Worm (Caenorhabditis elegans) whole organism, late embryonic: ENCODE results near the gene C08F1.12.

Source experiments
- K09A11.1 ChIP-seq: sonication (generic microtip); optimal IDR thresholded peaks from 2 replicates; lab custom pipeline; 2017; ENCODE audit warnings: antibody characterized with exemption, mild to moderate bottlenecking, missing genetic modification characterization, missing compliant biosample characterization; ENCODE audit not compliant: insufficient read depth
- ahr-1 ChIP-seq: sonication (generic microtip); optimal IDR thresholded peaks from 2 replicates; lab custom pipeline; 2016; ENCODE audit warnings: missing genetic modification characterization, missing compliant biosample characterization
- ceh-24 ChIP-seq: sonication (generic microtip); optimal IDR thresholded peaks from 2 replicates; lab custom pipeline; 2016; ENCODE audit warnings: mild to moderate bottlenecking, missing genetic modification characterization, missing compliant biosample characterization
- ceh-30 ChIP-seq: fragments of 150-350 bp; optimal IDR thresholded peaks from 2 replicates; lab custom pipeline; 2014; ENCODE audit warnings: missing biosample characterization, missing genetic modification characterization
- ceh-6 ChIP-seq: fragments of 200-800 bp; sonication (Bioruptor generic); optimal IDR thresholded peaks from 2 replicates; lab custom pipeline; 2018; ENCODE audit warnings: mild to moderate bottlenecking, missing genetic modification characterization, missing compliant biosample characterization
- hlh-30 ChIP-seq: sonication (generic microtip); optimal IDR thresholded peaks from 2 replicates; lab custom pipeline; 2017; ENCODE audit warnings: antibody characterized with exemption, missing genetic modification characterization, missing compliant biosample characterization; ENCODE audit not compliant: insufficient read depth
- npax-4 ChIP-seq: sonication (generic microtip); optimal IDR thresholded peaks from 2 replicates; lab custom pipeline; 2016; ENCODE audit warnings: missing genetic modification characterization, missing compliant biosample characterization
- pha-4 ChIP-seq: fragments of 150-350 bp; optimal IDR thresholded peaks from 2 replicates; lab custom pipeline; 2018; ENCODE audit warnings: missing biosample characterization, missing genetic modification reagents, missing genetic modification characterization
- pqm-1 ChIP-seq: sonication (generic microtip); optimal IDR thresholded peaks from 2 replicates; lab custom pipeline; 2016; ENCODE audit warnings: missing genetic modification characterization, missing compliant biosample characterization
- rnt-1 ChIP-seq: sonication (generic microtip); optimal IDR thresholded peaks from 2 replicates; lab custom pipeline; 2016; ENCODE audit warnings: missing genetic modification characterization, missing compliant biosample characterization
- tbx-7 ChIP-seq: sonication (generic microtip); optimal IDR thresholded peaks from 2 replicates; lab custom pipeline; 2016; ENCODE audit warnings: missing genotype, missing genetic modification characterization, missing compliant biosample characterization
- unc-55 ChIP-seq: sonication (generic microtip); optimal IDR thresholded peaks from 2 replicates; lab custom pipeline; 2017; ENCODE audit warnings: missing biosample characterization, missing genetic modification reagents, missing genetic modification characterization

DNA sequence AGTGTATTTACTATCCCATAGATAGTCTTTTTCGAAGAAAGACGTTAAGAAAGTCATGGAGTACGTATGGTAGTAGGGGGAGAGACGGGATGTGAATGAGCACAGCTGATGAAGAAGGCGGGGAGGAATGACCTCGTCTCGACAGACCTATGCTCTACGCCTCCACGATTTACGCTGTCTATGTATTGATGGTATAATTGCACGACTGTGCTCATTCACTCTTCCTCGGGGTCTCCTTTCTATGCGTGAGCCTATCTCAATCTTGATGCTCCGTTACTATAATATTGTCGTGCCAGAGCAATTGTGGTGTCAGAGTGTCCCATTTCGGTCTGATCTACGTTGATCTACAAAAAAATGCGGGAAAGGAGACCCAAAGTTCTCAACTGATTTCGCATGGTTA lies 20.0 kb downstream of the C08F1.12 start, which contains the start of gene C08F1.10:
- TF ChIP-seq tbx-7 (no peak), ceh-30 (tag; lab: Kevin White, UChicago) (no peak), pha-4 (tag; lab: Kevin White, UChicago) (no peak), unc-55 (GFP tag; lab: Kevin White, UChicago) (no peak), rnt-1 (tag; lab: Kevin White, UChicago) (no peak), pqm-1 (no peak), ahr-1 (no peak), hlh-30 (tag; lab: Kevin White, UChicago) (no peak), K09A11.1 (tag; lab: Kevin White, UChicago) (no peak), ceh-6 (GFP tag; lab: Kevin White, UChicago) (no peak), npax-4 (tag; lab: Kevin White, UChicago) (no peak), ceh-24 (no peak)
